Worm (Caenorhabditis elegans): Measurements from ENCODE around the gene srz-100.

The srz-100 gene

ce11 chrV:16731600-16731999 lies at the start of gene srz-100:
Gene srz-100 (plus strand): TSS chrV:16731900.
- TF ChIP-seq lim-7 (GFP tag; IDR thresholded peaks at IDR 0.05) (no peak), duxl-1 (tag; optimal IDR thresholded peaks at IDR 0.05; ENCODE audit: poor library complexity) (no peak), madf-9 (GFP tag; conservative IDR thresholded peaks at IDR 0.05) (no peak), lin-29 (GFP tag; IDR thresholded peaks at IDR 0.05) (no peak), unc-39 (tag; optimal IDR thresholded peaks at IDR 0.05) (no peak), lin-1 (GFP tag; IDR thresholded peaks at IDR 0.05) (no peak), nhr-6 (tag; optimal IDR thresholded peaks at IDR 0.05) (no peak), set-16 (GFP tag; IDR thresholded peaks at IDR 0.05) (no peak), vab-7 (GFP tag; IDR thresholded peaks at IDR 0.05) (no peak), nhr-10 (tag; optimal IDR thresholded peaks at IDR 0.05) (no peak)

ce11 chrV:16682886-16683285 lies 48.8 kb upstream of the srz-100 start, which contains the start of gene srw-36:
Gene srw-36 (plus strand): TSS chrV:16683186.
- no peak for TF ChIP-seq dmd-9 (GFP tag; IDR thresholded peaks at IDR 0.05)
- TF ChIP-seq dmd-8 (GFP tag; IDR thresholded peaks at IDR 0.05), result no peak
- no peak for TF ChIP-seq ceh-20 (GFP tag; IDR thresholded peaks at IDR 0.05)
- TF ChIP-seq ctbp-1 (GFP tag; IDR thresholded peaks at IDR 0.05), result no peak
- no peak for TF ChIP-seq nhr-10 (tag; optimal IDR thresholded peaks at IDR 0.05)
- no peak for TF ChIP-seq T20F7.1 (GFP tag; optimal IDR thresholded peaks at IDR 0.05)
- TF ChIP-seq nhr-28 (tag; optimal IDR thresholded peaks at IDR 0.05), result no peak
- TF ChIP-seq zfp-2 (tag; optimal IDR thresholded peaks at IDR 0.05), result no peak
- TF ChIP-seq php-3 (GFP tag; IDR thresholded peaks at IDR 0.05), result no peak
- no peak for TF ChIP-seq rbr-2 (tag; optimal IDR thresholded peaks at IDR 0.05)
- no peak for TF ChIP-seq F49E8.2 (tag; optimal IDR thresholded peaks at IDR 0.05; ENCODE audit: borderline replicate concordance)
- TF ChIP-seq ama-1 (optimal IDR thresholded peaks at IDR 0.05), result no peak

ce11 chrV:16683359-16683758 lies 48.3 kb upstream of the srz-100 start:
- TF ChIP-seq Y75B8A.6 (GFP tag; IDR thresholded peaks at IDR 0.05) (no peak), aha-1 (tag) (peak; percentile 91)

ce11 chrV:16685725-16686124 lies 46.0 kb upstream of the srz-100 start, which contains the start of gene srw-43:
Gene srw-43 (plus strand): TSS chrV:16686025.
- no peak for TF ChIP-seq Y75B8A.6 (GFP tag; IDR thresholded peaks at IDR 0.05)
- TF ChIP-seq pqm-1 (tag; optimal IDR thresholded peaks at IDR 0.05), result no peak
- TF ChIP-seq mep-1 (tag; optimal IDR thresholded peaks at IDR 0.05), result no peak
- TF ChIP-seq nhr-41 (GFP tag; IDR thresholded peaks at IDR 0.05), result no peak
- no peak for TF ChIP-seq cey-2 (tag; optimal IDR thresholded peaks at IDR 0.05; ENCODE audit: borderline replicate concordance, insufficient read depth)
- TF ChIP-seq mdt-29 (GFP tag; IDR thresholded peaks at IDR 0.05), result no peak
- no peak for TF ChIP-seq mdl-1 (tag; optimal IDR thresholded peaks at IDR 0.05)
- TF ChIP-seq lin-39 (tag; optimal IDR thresholded peaks at IDR 0.05), result no peak
- no peak for TF ChIP-seq dve-1 (tag; optimal IDR thresholded peaks at IDR 0.05; ENCODE audit: insufficient read depth)
- TF ChIP-seq ZK337.2 (GFP tag; IDR thresholded peaks at IDR 0.05), result no peak
- TF ChIP-seq nhr-102 (tag; optimal IDR thresholded peaks at IDR 0.05), result no peak
- TF ChIP-seq ctbp-1 (GFP tag; IDR thresholded peaks at IDR 0.05), result no peak
- no peak for TF ChIP-seq tra-1 (GFP tag; IDR thresholded peaks at IDR 0.05)
- TF ChIP-seq egl-27 (tag; optimal IDR thresholded peaks at IDR 0.05), result no peak
- no peak for TF ChIP-seq lim-7 (GFP tag; IDR thresholded peaks at IDR 0.05)
- TF ChIP-seq ztf-11 (tag; optimal IDR thresholded peaks at IDR 0.05), result no peak
- no peak for TF ChIP-seq ztf-7 (tag; optimal IDR thresholded peaks at IDR 0.05)
- TF ChIP-seq lin-13 (GFP tag; optimal IDR thresholded peaks at IDR 0.05), result no peak
